Fruit fly (Drosophila melanogaster) whole organism, embryonic: ENCODE measurements around the gene CG11382.

ENCODE experiments used
- BEAF-32 ChIP-seq: fragments of 200-800 bp; sonication (Bioruptor generic); optimal IDR thresholded peaks from 3 replicates; lab custom pipeline; 2017; ENCODE audit warnings: missing biosample characterization, missing genetic modification characterization, mild to moderate bottlenecking, moderate library complexity, missing genetic modification reagents
- Blimp-1 ChIP-seq: fragments of 200-800 bp; sonication (Bioruptor generic); optimal IDR thresholded peaks from 3 replicates; lab custom pipeline; 2018; ENCODE audit warnings: missing biosample characterization, missing genetic modification characterization, mild to moderate bottlenecking, moderate library complexity, missing genetic modification reagents
- CG10274 ChIP-seq: fragments of 200-800 bp; sonication (Bioruptor generic); optimal IDR thresholded peaks from 3 replicates; lab custom pipeline; 2017; ENCODE audit warnings: missing biosample characterization, mild to moderate bottlenecking, missing genetic modification characterization
- CG10979 ChIP-seq: fragments of 200-800 bp; sonication (Bioruptor generic); optimal IDR thresholded peaks from 2 replicates; lab custom pipeline; 2018; ENCODE audit warnings: missing biosample characterization, mild to moderate bottlenecking, missing genetic modification characterization, moderate library complexity
- CG11247 ChIP-seq: fragments of 200-800 bp; sonication (Bioruptor generic); IDR thresholded peaks from 2 replicates; pipeline ENCODE4 v1.3.6; 2022; ENCODE audit warnings: missing biosample characterization, missing genetic modification characterization
- CG12104 ChIP-seq: fragments of 200-800 bp; sonication (Bioruptor generic); optimal IDR thresholded peaks from 3 replicates; lab custom pipeline; 2016; ENCODE audit warnings: missing biosample characterization, missing genetic modification characterization
- CG12155 ChIP-seq: fragments of 200-800 bp; sonication (Bioruptor generic); optimal IDR thresholded peaks from 3 replicates; lab custom pipeline; 2016; ENCODE audit warnings: missing biosample characterization, missing genetic modification characterization
- CG13624 ChIP-seq: fragments of 200-800 bp; sonication (Bioruptor generic); optimal IDR thresholded peaks from 2 replicates; lab custom pipeline; 2016; ENCODE audit warnings: missing biosample characterization, missing genetic modification characterization
- CG17361 ChIP-seq: fragments of 200-800 bp; sonication (Bioruptor generic); IDR thresholded peaks from 3 replicates; pipeline ENCODE4 v1.3.6; 2022; ENCODE audit warnings: missing biosample characterization, missing genetic modification characterization
- CG18619 ChIP-seq: fragments of 200-800 bp; sonication (Bioruptor generic); optimal IDR thresholded peaks from 3 replicates; lab custom pipeline; 2017; ENCODE audit warnings: missing biosample characterization, mild to moderate bottlenecking, missing genetic modification characterization
- CG2116 ChIP-seq: fragments of 200-800 bp; sonication (Bioruptor generic); optimal IDR thresholded peaks from 3 replicates; lab custom pipeline; 2018; ENCODE audit warnings: missing biosample characterization, mild to moderate bottlenecking, missing genetic modification characterization
- CG2129 ChIP-seq: fragments of 200-800 bp; sonication (Bioruptor generic); IDR thresholded peaks from 2 replicates; pipeline ENCODE4 v1.3.6; 2022; ENCODE audit warnings: missing biosample characterization, missing genetic modification characterization; ENCODE audit not compliant: partially characterized antibody
- CG2202 ChIP-seq: fragments of 200-800 bp; sonication (Bioruptor generic); optimal IDR thresholded peaks from 2 replicates; lab custom pipeline; 2018; ENCODE audit warnings: missing biosample characterization, mild to moderate bottlenecking, missing genetic modification characterization
- CG33213 ChIP-seq: fragments of 200-800 bp; sonication (Bioruptor generic); optimal IDR thresholded peaks from 3 replicates; lab custom pipeline; 2016; ENCODE audit warnings: missing biosample characterization, missing genetic modification characterization
- CG34376 ChIP-seq: fragments of 200-800 bp; sonication (Bioruptor generic); optimal IDR thresholded peaks from 2 replicates; lab custom pipeline; 2018; ENCODE audit warnings: missing biosample characterization, mild to moderate bottlenecking, missing genetic modification characterization
- CG3847 ChIP-seq: fragments of 200-800 bp; sonication (Bioruptor generic); IDR thresholded peaks from 2 replicates; pipeline ENCODE4 v1.3.6; 2022; ENCODE audit warnings: missing biosample characterization, missing genetic modification characterization
- CG9609 ChIP-seq: fragments of 200-800 bp; sonication (Bioruptor generic); optimal IDR thresholded peaks from 3 replicates; lab custom pipeline; 2016; ENCODE audit warnings: missing biosample characterization, missing genetic modification characterization
- CG9876 ChIP-seq: fragments of 200-800 bp; sonication (Bioruptor generic); optimal IDR thresholded peaks from 2 replicates; lab custom pipeline; 2016; ENCODE audit warnings: missing biosample characterization, missing genetic modification characterization
- Chrac-16 ChIP-seq: fragments of 200-800 bp; sonication (Bioruptor generic); optimal IDR thresholded peaks from 3 replicates; lab custom pipeline; 2016; ENCODE audit warnings: missing biosample characterization, missing genetic modification characterization
- Dad ChIP-seq: fragments of 200-800 bp; sonication (Bioruptor generic); optimal IDR thresholded peaks from 3 replicates; lab custom pipeline; 2016; ENCODE audit warnings: missing biosample characterization, missing genetic modification characterization
- Dfd ChIP-seq, 2 experiments: fragments of >200 bp; optimal IDR thresholded peaks; 2 replicates each; lab custom pipeline; 2017; ENCODE audit warnings: missing biosample characterization in 2 of 2, missing genetic modification characterization in 2 of 2
- E2f2 ChIP-seq: fragments of 200-800 bp; sonication (Bioruptor generic); IDR thresholded peaks from 2 replicates; pipeline ENCODE4 v1.3.6; 2022; ENCODE audit warnings: missing biosample characterization, missing genetic modification characterization
- HHEX ChIP-seq: fragments of 200-800 bp; sonication (Bioruptor generic); optimal IDR thresholded peaks from 3 replicates; lab custom pipeline; 2017; ENCODE audit warnings: missing biosample characterization, mild to moderate bottlenecking, missing genetic modification characterization, missing genetic modification reagents
- HLH4C ChIP-seq: fragments of 200-800 bp; sonication (Bioruptor generic); IDR thresholded peaks from 3 replicates; pipeline ENCODE4 v1.3.6; 2022; ENCODE audit warnings: missing biosample characterization, missing genetic modification characterization; ENCODE audit not compliant: partially characterized antibody
- HmgD ChIP-seq: fragments of 200-800 bp; sonication (Bioruptor generic); optimal IDR thresholded peaks from 3 replicates; lab custom pipeline; 2016; ENCODE audit warnings: missing biosample characterization, missing genetic modification characterization
- Hsf ChIP-seq: fragments of 200-800 bp; sonication (Bioruptor generic); optimal IDR thresholded peaks from 3 replicates; lab custom pipeline; 2016; ENCODE audit warnings: missing biosample characterization, missing genetic modification characterization
- Meics ChIP-seq: fragments of 200-800 bp; sonication (Bioruptor generic); optimal IDR thresholded peaks from 2 replicates; lab custom pipeline; 2017; ENCODE audit warnings: missing biosample characterization, mild to moderate bottlenecking, missing genetic modification characterization
- NFAT ChIP-seq: fragments of 200-800 bp; sonication (Bioruptor generic); IDR thresholded peaks from 2 replicates; pipeline ENCODE4 v1.3.6; 2022; ENCODE audit warnings: missing biosample characterization, missing genetic modification characterization
- Optix ChIP-seq: fragments of 200-800 bp; sonication (Bioruptor generic); IDR thresholded peaks from 3 replicates; pipeline ENCODE4 v1.3.6; 2022; ENCODE audit warnings: missing biosample characterization, missing genetic modification characterization
- Sry-β ChIP-seq: fragments of 200-800 bp; sonication (Bioruptor generic); optimal IDR thresholded peaks from 2 replicates; lab custom pipeline; 2018; ENCODE audit warnings: missing biosample characterization, mild to moderate bottlenecking, missing genetic modification characterization, moderate library complexity
- TFAM ChIP-seq: fragments of 200-800 bp; sonication (Bioruptor generic); optimal IDR thresholded peaks from 2 replicates; lab custom pipeline; 2017; ENCODE audit warnings: missing biosample characterization, missing genetic modification characterization, inconsistent platforms
- bab2 ChIP-seq: fragments of 200-800 bp; sonication (Bioruptor generic); optimal IDR thresholded peaks from 2 replicates; lab custom pipeline; 2016; ENCODE audit warnings: missing biosample characterization, missing genetic modification characterization
- br ChIP-seq: fragments of >200 bp; optimal IDR thresholded peaks from 2 replicates; lab custom pipeline; 2017
- btn ChIP-seq: fragments of 200-800 bp; sonication (Bioruptor generic); optimal IDR thresholded peaks from 2 replicates; lab custom pipeline; 2016; ENCODE audit warnings: missing biosample characterization, missing genetic modification characterization
- cg ChIP-seq: fragments of 200-800 bp; sonication (Bioruptor generic); optimal IDR thresholded peaks from 3 replicates; lab custom pipeline; 2019; ENCODE audit warnings: missing biosample characterization, mild to moderate bottlenecking, missing genetic modification characterization, moderate library complexity
- crc ChIP-seq: fragments of 200-800 bp; sonication (Bioruptor generic); optimal IDR thresholded peaks from 2 replicates; lab custom pipeline; 2016; ENCODE audit warnings: missing biosample characterization, missing genetic modification characterization
- crol ChIP-seq: fragments of 200-800 bp; sonication (Bioruptor generic); IDR thresholded peaks from 2 replicates; pipeline ENCODE4 v1.3.6; 2022; ENCODE audit warnings: missing biosample characterization, missing genetic modification characterization
- dmrt11E ChIP-seq: fragments of 200-800 bp; sonication (Bioruptor generic); optimal IDR thresholded peaks from 3 replicates; lab custom pipeline; 2018; ENCODE audit warnings: missing biosample characterization, mild to moderate bottlenecking, missing genetic modification characterization, moderate library complexity
- emc ChIP-seq: fragments of 200-800 bp; sonication (Bioruptor generic); optimal IDR thresholded peaks from 2 replicates; lab custom pipeline; 2016; ENCODE audit warnings: missing biosample characterization, missing genetic modification characterization
- ewg ChIP-seq: fragments of 200-800 bp; sonication (Bioruptor generic); optimal IDR thresholded peaks from 3 replicates; lab custom pipeline; 2017; ENCODE audit warnings: mild to moderate bottlenecking, missing biosample characterization, missing genetic modification reagents, missing genetic modification characterization
- nom ChIP-seq: fragments of 200-800 bp; sonication (Bioruptor generic); optimal IDR thresholded peaks from 2 replicates; lab custom pipeline; 2017; ENCODE audit warnings: missing biosample characterization, missing genetic modification characterization, mild to moderate bottlenecking, moderate library complexity, missing genetic modification reagents
- oc ChIP-seq: fragments of 200-800 bp; sonication (Bioruptor generic); optimal IDR thresholded peaks from 2 replicates; lab custom pipeline; 2018; ENCODE audit warnings: missing biosample characterization, mild to moderate bottlenecking, missing genetic modification characterization, moderate library complexity
- org-1 ChIP-seq: fragments of 200-800 bp; sonication (Bioruptor generic); optimal IDR thresholded peaks from 2 replicates; lab custom pipeline; 2017; ENCODE audit warnings: missing biosample characterization, missing genetic modification characterization
- otp ChIP-seq: fragments of 200-800 bp; sonication (Bioruptor generic); IDR thresholded peaks from 3 replicates; pipeline ENCODE4, ENCODE4 v1.3.6; 2022; ENCODE audit warnings: missing biosample characterization, missing genetic modification characterization
- p53 ChIP-seq: fragments of 200-800 bp; sonication (Bioruptor generic); optimal IDR thresholded peaks from 2 replicates; lab custom pipeline; 2016; ENCODE audit warnings: missing biosample characterization, missing genetic modification characterization
- pho ChIP-seq: fragments of 200-800 bp; sonication (Bioruptor generic); optimal IDR thresholded peaks from 2 replicates; lab custom pipeline; 2016; ENCODE audit warnings: missing biosample characterization, missing genetic modification characterization
- pita ChIP-seq: fragments of 200-800 bp; sonication (Bioruptor generic); optimal IDR thresholded peaks from 2 replicates; lab custom pipeline; 2017; ENCODE audit warnings: missing biosample characterization, mild to moderate bottlenecking, missing genetic modification characterization
- sd ChIP-seq: fragments of 200-800 bp; sonication (Bioruptor generic); optimal IDR thresholded peaks from 3 replicates; lab custom pipeline; 2018; ENCODE audit warnings: missing biosample characterization, mild to moderate bottlenecking, missing genetic modification characterization, moderate library complexity
- tll ChIP-seq, 2 experiments: fragments of 200-800 bp in 1 of 2; fragments of >200 bp in 1 of 2; sonication (Bioruptor generic) in 1 of 2; optimal IDR thresholded peaks; 2 replicates each; lab custom pipeline; 2017 to 2019; ENCODE audit warnings: missing biosample characterization in 2 of 2, missing genetic modification characterization in 2 of 2, mild to moderate bottlenecking in 1 of 2, moderate library complexity in 1 of 2
- tna ChIP-seq: fragments of 200-800 bp; sonication (Bioruptor generic); IDR thresholded peaks from 2 replicates; pipeline ENCODE4 v1.3.6; 2022; ENCODE audit warnings: missing biosample characterization, missing genetic modification characterization; ENCODE audit not compliant: partially characterized antibody
- tx ChIP-seq: fragments of 200-800 bp; sonication (Bioruptor generic); optimal IDR thresholded peaks from 2 replicates; lab custom pipeline; 2016; ENCODE audit warnings: missing biosample characterization, missing genetic modification characterization
- yki ChIP-seq: fragments of >200 bp; optimal IDR thresholded peaks from 3 replicates; lab custom pipeline; 2018

Gene CG11382

DNA sequence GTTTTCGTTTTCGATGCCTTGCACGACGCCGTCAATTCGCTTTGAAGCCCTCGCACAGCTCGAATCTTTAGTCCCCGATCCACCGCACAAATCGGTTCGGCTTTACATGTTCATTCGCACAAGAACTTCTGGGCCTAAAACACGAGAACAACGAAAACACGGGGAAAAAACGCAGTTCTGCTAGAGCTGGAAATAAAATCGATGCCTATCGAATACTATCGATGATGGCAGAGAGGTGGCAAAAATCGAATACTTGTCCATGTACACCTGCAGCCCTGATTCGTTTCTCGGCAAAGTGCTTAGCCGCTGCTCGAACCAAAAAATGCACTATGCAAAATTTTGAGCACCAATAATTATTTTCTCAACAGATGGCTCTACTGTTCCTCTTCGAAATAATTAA is 26.7 kb downstream of the CG11382 start, which contains the start of gene CG3638 (continued):
- peak; percentile 3 for TF ChIP-seq Dad (GFP tag; lab: Kevin White, UChicago)
- peak; percentile 24 for TF ChIP-seq CG9876 (GFP tag; lab: Kevin White, UChicago)
- TF ChIP-seq crol, result no peak
- no peak for TF ChIP-seq org-1 (GFP tag; lab: Kevin White, UChicago)
- TF ChIP-seq BEAF-32 (GFP tag; lab: Kevin White, UChicago), result peak; percentile 89
- TF ChIP-seq ewg, result no peak
- peak; percentile 36; the same call in 1 of the 2 replicates for TF ChIP-seq CG3847 (GFP tag; lab: Robert Waterston, UW)
- no peak for TF ChIP-seq br (lab: Kevin White, UChicago)
- peak; percentile 58 for TF ChIP-seq CG12155 (GFP tag; lab: Kevin White, UChicago)
- peak; percentile 40 for TF ChIP-seq tx (GFP tag; lab: Kevin White, UChicago)
- TF ChIP-seq Sry-β (GFP tag; lab: Kevin White, UChicago), result no peak
- no peak for TF ChIP-seq crc (GFP tag; lab: Kevin White, UChicago)
- TF ChIP-seq Chrac-16 (GFP tag; lab: Kevin White, UChicago), result peak; percentile 19
- no peak for TF ChIP-seq TFAM (GFP tag; lab: Kevin White, UChicago)
- no peak for TF ChIP-seq Meics (GFP tag; lab: Kevin White, UChicago)
- no peak for TF ChIP-seq Optix (GFP tag; lab: Robert Waterston, UW)
- TF ChIP-seq CG34376 (GFP tag; lab: Kevin White, UChicago), result peak; percentile 10
- TF ChIP-seq dmrt11E (tag; lab: Kevin White, UChicago), result no peak
- no peak for TF ChIP-seq CG10274 (GFP tag; lab: Kevin White, UChicago)
- peak; percentile 16 for TF ChIP-seq CG9609 (GFP tag; lab: Kevin White, UChicago)
- TF ChIP-seq CG13624, result peak; percentile 68
- TF ChIP-seq p53 (GFP tag; lab: Kevin White, UChicago), result peak; percentile 39
- no peak for TF ChIP-seq btn (GFP tag; lab: Kevin White, UChicago)
- no peak for TF ChIP-seq oc (tag; lab: Kevin White, UChicago)
- peak; percentile 94 for TF ChIP-seq CG2116 (GFP tag; lab: Kevin White, UChicago)
- TF ChIP-seq bab2, result peak; percentile 6
- peak; percentile 81 for TF ChIP-seq HmgD (GFP tag; lab: Kevin White, UChicago)
- no peak for TF ChIP-seq Blimp-1 (GFP tag; lab: Kevin White, UChicago)
- no peak for TF ChIP-seq emc
- TF ChIP-seq NFAT (GFP tag; lab: Robert Waterston, UW), result peak; percentile 55; the same call in 1 of the 2 replicates
- TF ChIP-seq CG33213 (GFP tag; lab: Kevin White, UChicago), result peak; percentile 78
- TF ChIP-seq CG10979 (tag; lab: Kevin White, UChicago), result peak; percentile 42
- TF ChIP-seq CG18619 (GFP tag; lab: Kevin White, UChicago), result no peak
- TF ChIP-seq CG12104 (GFP tag; lab: Kevin White, UChicago), result no peak
- no peak for TF ChIP-seq nom
- TF ChIP-seq tll (GFP tag; optimal IDR thresholded peaks at IDR 0.05; lab: Kevin White, UChicago), result no peak
- TF ChIP-seq E2f2 (GFP tag; lab: Robert Waterston, UW), result peak; percentile 69
- peak; percentile 6; the same call in 1 of the 2 replicates for TF ChIP-seq CG11247
- TF ChIP-seq CG17361 (GFP tag; lab: Robert Waterston, UW), result no peak
- TF ChIP-seq tna (GFP tag; lab: Robert Waterston, UW), result peak; percentile 45
- no peak for TF ChIP-seq HHEX
- TF ChIP-seq otp (GFP tag; lab: Robert Waterston, UW), result no peak
- TF ChIP-seq cg, result peak; percentile 73
- peak; percentile 49 for TF ChIP-seq pho
- peak; percentile 27 for TF ChIP-seq Hsf (GFP tag; lab: Kevin White, UChicago)
- TF ChIP-seq CG2129, result peak; percentile 25; the same call in 1 of the 2 replicates
- TF ChIP-seq yki, result no peak
- TF ChIP-seq CG2202 (tag; lab: Kevin White, UChicago), result no peak
- peak; percentile 52 for TF ChIP-seq sd (tag; lab: Kevin White, UChicago)
- TF ChIP-seq Dfd (GFP tag; optimal IDR thresholded peaks at IDR 0.05; lab: Kevin White, UChicago), result no peak
- peak; percentile 71 for TF ChIP-seq HLH4C
- peak; percentile 93 for TF ChIP-seq pita (GFP tag; lab: Kevin White, UChicago)
